Fruit fly (Drosophila melanogaster) whole organism, embryonic: ENCODE results near the gene Sc2.

Experiments
- Aef1 ChIP-seq: fragments of 200-800 bp; sonication (Bioruptor generic); IDR thresholded peaks from 3 replicates; pipeline ENCODE4 v1.3.6; 2022; ENCODE audit warnings: missing biosample characterization, missing genetic modification characterization
- CG10267 ChIP-seq: fragments of 200-800 bp; sonication (Bioruptor generic); optimal IDR thresholded peaks from 2 replicates; lab custom pipeline; 2018; ENCODE audit warnings: missing biosample characterization, mild to moderate bottlenecking, missing genetic modification characterization, moderate library complexity
- CG10431 ChIP-seq: fragments of 200-800 bp; sonication (Bioruptor generic); optimal IDR thresholded peaks from 3 replicates; lab custom pipeline; 2018; ENCODE audit warnings: missing biosample characterization, mild to moderate bottlenecking, missing genetic modification characterization
- CG11695 ChIP-seq: fragments of 200-800 bp; sonication (Bioruptor generic); IDR thresholded peaks from 3 replicates; pipeline ENCODE4 v1.3.6; 2022; ENCODE audit warnings: missing biosample characterization, missing genetic modification characterization
- CG12391 ChIP-seq: fragments of 200-800 bp; sonication (Bioruptor generic); optimal IDR thresholded peaks from 3 replicates; lab custom pipeline; 2018; ENCODE audit warnings: missing biosample characterization, mild to moderate bottlenecking, missing genetic modification characterization, moderate library complexity
- CG13775 ChIP-seq: fragments of 200-800 bp; sonication (Bioruptor generic); optimal IDR thresholded peaks from 3 replicates; lab custom pipeline; 2017; ENCODE audit warnings: missing biosample characterization, mild to moderate bottlenecking, missing genetic modification characterization
- CG14710 ChIP-seq: fragments of 200-800 bp; sonication (Bioruptor generic); optimal IDR thresholded peaks from 3 replicates; lab custom pipeline; 2019; ENCODE audit warnings: missing biosample characterization, mild to moderate bottlenecking, missing genetic modification characterization, moderate library complexity
- CG1647 ChIP-seq: fragments of 200-800 bp; sonication (Bioruptor generic); optimal IDR thresholded peaks from 3 replicates; lab custom pipeline; 2016; ENCODE audit warnings: missing biosample characterization, missing genetic modification characterization
- CG18262 ChIP-seq: fragments of 200-800 bp; optimal IDR thresholded peaks from 3 replicates; lab custom pipeline; 2019; ENCODE audit warnings: missing biosample characterization, mild to moderate bottlenecking, missing genetic modification characterization, moderate library complexity
- CG2202 ChIP-seq: fragments of 200-800 bp; sonication (Bioruptor generic); optimal IDR thresholded peaks from 2 replicates; lab custom pipeline; 2018; ENCODE audit warnings: missing biosample characterization, mild to moderate bottlenecking, missing genetic modification characterization
- CG2712 ChIP-seq: fragments of 200-800 bp; optimal IDR thresholded peaks from 3 replicates; lab custom pipeline; 2019; ENCODE audit warnings: missing biosample characterization, mild to moderate bottlenecking, missing genetic modification characterization, moderate library complexity
- CG30403 ChIP-seq: fragments of 200-800 bp; sonication (Bioruptor generic); optimal IDR thresholded peaks from 3 replicates; lab custom pipeline; 2016; ENCODE audit warnings: missing biosample characterization, missing genetic modification characterization
- CG30431 ChIP-seq: fragments of 200-800 bp; sonication (Bioruptor generic); optimal IDR thresholded peaks from 2 replicates; lab custom pipeline; 2017; ENCODE audit warnings: missing biosample characterization, missing genetic modification characterization
- CG31365 ChIP-seq: fragments of 200-800 bp; sonication (Bioruptor generic); optimal IDR thresholded peaks from 2 replicates; lab custom pipeline; 2018; ENCODE audit warnings: missing biosample characterization, mild to moderate bottlenecking, missing genetic modification characterization
- CG3838 ChIP-seq: fragments of 200-800 bp; sonication (Bioruptor generic); optimal IDR thresholded peaks from 3 replicates; lab custom pipeline; 2016; ENCODE audit warnings: missing biosample characterization, missing genetic modification characterization
- CG5245 ChIP-seq: fragments of 200-800 bp; sonication (Bioruptor generic); optimal IDR thresholded peaks from 3 replicates; lab custom pipeline; 2016; ENCODE audit warnings: missing biosample characterization, missing genetic modification characterization
- CG8290 ChIP-seq, 3 experiments: fragments of 200-800 bp; sonication (Bioruptor generic); optimal IDR thresholded peaks; 2 replicates each; lab custom pipeline; 2016 to 2019; ENCODE audit warnings: missing biosample characterization in 3 of 3, missing genetic modification characterization in 3 of 3, mild to moderate bottlenecking in 2 of 3, moderate library complexity in 1 of 3
- CTCF ChIP-seq: fragments of 200-800 bp; sonication (Bioruptor generic); optimal IDR thresholded peaks from 2 replicates; lab custom pipeline; 2017; ENCODE audit warnings: missing biosample characterization, mild to moderate bottlenecking, missing genetic modification characterization, moderate library complexity
- Chrac-16 ChIP-seq: fragments of 200-800 bp; sonication (Bioruptor generic); optimal IDR thresholded peaks from 3 replicates; lab custom pipeline; 2016; ENCODE audit warnings: missing biosample characterization, missing genetic modification characterization
- Dad ChIP-seq: fragments of 200-800 bp; sonication (Bioruptor generic); optimal IDR thresholded peaks from 3 replicates; lab custom pipeline; 2016; ENCODE audit warnings: missing biosample characterization, missing genetic modification characterization
- Ets65A ChIP-seq: fragments of 200-800 bp; sonication (Bioruptor generic); peaks from one replicate; lab custom pipeline; 2016; ENCODE audit warnings: missing biosample characterization, missing genetic modification characterization
- HLH3B ChIP-seq: fragments of 200-800 bp; sonication (Bioruptor generic); IDR thresholded peaks from 2 replicates; pipeline ENCODE4 v1.3.6; 2022; ENCODE audit warnings: missing biosample characterization, missing genetic modification characterization
- Hr78 ChIP-seq, 2 experiments: fragments of 200-800 bp in 1 of 2; fragments of >200 bp in 1 of 2; sonication (Bioruptor generic) in 1 of 2; optimal IDR thresholded peaks; 2 replicates each; lab custom pipeline; 2017 to 2019; ENCODE audit warnings: missing biosample characterization in 2 of 2, missing genetic modification characterization in 2 of 2, mild to moderate bottlenecking in 1 of 2, moderate library complexity in 1 of 2
- Med ChIP-seq: fragments of 200-800 bp; sonication (Bioruptor generic); peaks from one replicate; lab custom pipeline; 2016; ENCODE audit warnings: missing biosample characterization, missing genetic modification characterization, mild to moderate bottlenecking, inconsistent platforms, moderate library complexity
- NC2α ChIP-seq: fragments of 200-800 bp; sonication (Bioruptor generic); optimal IDR thresholded peaks from 2 replicates; lab custom pipeline; 2016; ENCODE audit warnings: missing biosample characterization, missing genetic modification characterization
- Nf-YC ChIP-seq: fragments of 200-800 bp; optimal IDR thresholded peaks from 3 replicates; lab custom pipeline; 2019; ENCODE audit warnings: missing biosample characterization, mild to moderate bottlenecking, missing genetic modification characterization, moderate library complexity
- Oli ChIP-seq: fragments of 200-800 bp; sonication (Bioruptor generic); optimal IDR thresholded peaks from 2 replicates; lab custom pipeline; 2018; ENCODE audit warnings: missing biosample characterization, mild to moderate bottlenecking, missing genetic modification characterization, moderate library complexity
- Xrp1 ChIP-seq: fragments of 200-800 bp; sonication (Bioruptor generic); IDR thresholded peaks from 2 replicates; pipeline ENCODE4 v1.3.6; 2022; ENCODE audit warnings: missing biosample characterization, missing genetic modification characterization
- ase ChIP-seq: fragments of 200-800 bp; sonication (Bioruptor generic); IDR thresholded peaks from 3 replicates; pipeline ENCODE4 v1.3.6; 2022; ENCODE audit warnings: missing biosample characterization, missing genetic modification characterization
- bigmax ChIP-seq: fragments of 200-800 bp; sonication (Bioruptor generic); optimal IDR thresholded peaks from 2 replicates; lab custom pipeline; 2018; ENCODE audit warnings: missing biosample characterization, mild to moderate bottlenecking, missing genetic modification characterization
- bsh ChIP-seq, 2 experiments: fragments of 200-800 bp; sonication (Bioruptor generic); optimal IDR thresholded peaks; 2 replicates each; lab custom pipeline; 2017 to 2018; ENCODE audit warnings: mild to moderate bottlenecking in 2 of 2, missing biosample characterization in 2 of 2, missing genetic modification characterization in 2 of 2, moderate library complexity in 1 of 2
- chif ChIP-seq, 2 experiments: fragments of 200-800 bp; sonication (Bioruptor generic); optimal IDR thresholded peaks; 3 replicates each; lab custom pipeline; 2016; ENCODE audit warnings: missing biosample characterization in 2 of 2, missing genetic modification characterization in 2 of 2
- crol ChIP-seq: fragments of 200-800 bp; sonication (Bioruptor generic); IDR thresholded peaks from 2 replicates; pipeline ENCODE4 v1.3.6; 2022; ENCODE audit warnings: missing biosample characterization, missing genetic modification characterization
- fd64A ChIP-seq: fragments of 200-800 bp; sonication (Bioruptor generic); optimal IDR thresholded peaks from 3 replicates; lab custom pipeline; 2018; ENCODE audit warnings: missing biosample characterization, mild to moderate bottlenecking, missing genetic modification characterization
- ftz-f1 ChIP-seq: fragments of 200-800 bp; sonication (Bioruptor generic); optimal IDR thresholded peaks from 2 replicates; lab custom pipeline; 2016; ENCODE audit warnings: missing biosample characterization, missing genetic modification characterization
- gcm2 ChIP-seq: fragments of 200-800 bp; sonication (Bioruptor generic); optimal IDR thresholded peaks from 2 replicates; lab custom pipeline; 2016; ENCODE audit warnings: missing biosample characterization, missing genetic modification characterization
- gt ChIP-seq: fragments of 200-800 bp; sonication (Bioruptor generic); IDR thresholded peaks from 2 replicates; pipeline ENCODE4 v1.3.6; 2022; ENCODE audit warnings: missing biosample characterization, missing genetic modification characterization
- ham ChIP-seq: fragments of 200-800 bp; sonication (Bioruptor generic); IDR thresholded peaks from 2 replicates; pipeline ENCODE4 v1.3.6; 2022; ENCODE audit warnings: missing biosample characterization, missing genetic modification characterization
- jigr1 ChIP-seq: fragments of 200-800 bp; sonication (Bioruptor generic); IDR thresholded peaks from 3 replicates; pipeline ENCODE4 v1.3.6; 2022; ENCODE audit warnings: missing biosample characterization, missing genetic modification characterization
- nerfin-1 ChIP-seq: fragments of 200-800 bp; sonication (Bioruptor generic); optimal IDR thresholded peaks from 3 replicates; lab custom pipeline; 2019; ENCODE audit warnings: missing biosample characterization, mild to moderate bottlenecking, missing genetic modification characterization, moderate library complexity
- pnt ChIP-seq: fragments of 200-800 bp; sonication (Bioruptor generic); optimal IDR thresholded peaks from 3 replicates; lab custom pipeline; 2016; ENCODE audit warnings: missing biosample characterization, missing genetic modification characterization
- prd ChIP-seq, 3 experiments: fragments of >200 bp in 2 of 3; fragments of 200-800 bp in 1 of 3; sonication (Bioruptor generic) in 1 of 3; optimal IDR thresholded peaks in 2 of 3; IDR thresholded peaks in 1 of 3; 2 replicates in 2 of 3; 3 replicates in 1 of 3; pipeline versions ENCODE4 v1.3.6 to Lab custom; 2017 to 2022; ENCODE audit warnings: missing biosample characterization in 1 of 3, missing genetic modification characterization in 1 of 3
- pros ChIP-seq: fragments of 200-800 bp; sonication (Bioruptor generic); optimal IDR thresholded peaks from 3 replicates; lab custom pipeline; 2019; ENCODE audit warnings: missing biosample characterization, mild to moderate bottlenecking, missing genetic modification characterization, moderate library complexity
- row ChIP-seq: fragments of 200-800 bp; sonication (Bioruptor generic); IDR thresholded peaks from 3 replicates; pipeline ENCODE4 v1.3.6; 2022; ENCODE audit warnings: missing biosample characterization, missing genetic modification characterization
- seq ChIP-seq: fragments of 200-800 bp; sonication (Bioruptor generic); IDR thresholded peaks from 2 replicates; pipeline ENCODE4 v1.3.6; 2022; ENCODE audit warnings: missing biosample characterization, missing genetic modification characterization
- so ChIP-seq: fragments of 200-800 bp; sonication (Bioruptor generic); IDR thresholded peaks from 3 replicates; pipeline ENCODE4 v1.3.6; 2022; ENCODE audit warnings: missing biosample characterization, missing genetic modification characterization
- sug ChIP-seq: fragments of 200-800 bp; optimal IDR thresholded peaks from 2 replicates; lab custom pipeline; 2019; ENCODE audit warnings: missing biosample characterization, mild to moderate bottlenecking, missing genetic modification characterization, moderate library complexity
- tin ChIP-seq: fragments of 200-800 bp; sonication (Bioruptor generic); optimal IDR thresholded peaks from 3 replicates; lab custom pipeline; 2016; ENCODE audit warnings: missing biosample characterization, missing genetic modification characterization
- trh ChIP-seq: fragments of 200-800 bp; sonication (Bioruptor generic); optimal IDR thresholded peaks from 2 replicates; lab custom pipeline; 2016; ENCODE audit warnings: missing biosample characterization, missing genetic modification characterization
- z ChIP-seq: fragments of 200-800 bp; sonication (Bioruptor generic); IDR thresholded peaks from 3 replicates; pipeline ENCODE4 v1.3.6; 2022; ENCODE audit warnings: missing biosample characterization, missing genetic modification characterization
- zen ChIP-seq: fragments of 200-800 bp; sonication (Bioruptor generic); optimal IDR thresholded peaks from 3 replicates; lab custom pipeline; 2018; ENCODE audit warnings: missing biosample characterization, mild to moderate bottlenecking, missing genetic modification characterization, moderate library complexity

Gene Sc2

dm6 chr3L:3882046-3882445 is 21.2 kb upstream of the Sc2 start (continued):
- TF ChIP-seq bigmax (GFP tag; lab: Kevin White, UChicago) (no peak), CG1647 (no peak), CG30403 (GFP tag; lab: Kevin White, UChicago) (no peak), Dad (no peak), NC2α (GFP tag; lab: Kevin White, UChicago) (no peak), Chrac-16 (peak; percentile 11), Aef1 (GFP tag; lab: Robert Waterston, UW) (no peak), CG2202 (peak; percentile 16), tin (peak; percentile 15), prd (optimal IDR thresholded peaks at IDR 0.05; lab: Kevin White, UChicago) (no peak), prd (GFP tag; IDR thresholded peaks at IDR 0.05; lab: Robert Waterston, UW) (peak; percentile 38; the same call in 1 of the 3 replicates), bsh (GFP tag; optimal IDR thresholded peaks at IDR 0.05; lab: Kevin White, UChicago) (peak in 1 of 2 experiments; percentile 51), CG13775 (GFP tag; lab: Kevin White, UChicago) (peak; percentile 6), Oli (peak; percentile 26), sug (no peak), Xrp1 (GFP tag; lab: Robert Waterston, UW) (peak; percentile 49; the same call in 1 of the 2 replicates), CG18262 (tag; lab: Kevin White, UChicago) (peak; percentile 10), chif (GFP tag; optimal IDR thresholded peaks at IDR 0.05; lab: Kevin White, UChicago) (peak in 1 of 2 experiments; percentile 21), CG10267 (peak; percentile 36), CG12391 (tag; lab: Kevin White, UChicago) (peak; percentile 32), so (GFP tag; lab: Robert Waterston, UW) (no peak), row (0 out of 3 replicates have a peak, but pooled peaks have one; percentile 15), CG30431 (GFP tag; lab: Kevin White, UChicago) (peak; percentile 12), zen (peak; percentile 14), HLH3B (GFP tag; lab: Robert Waterston, UW) (0 out of 2 replicates have a peak, but pooled peaks have one; percentile 9), CG5245 (GFP tag; lab: Kevin White, UChicago) (peak; percentile 18), Med (GFP tag; lab: Kevin White, UChicago) (no peak), CG2712 (tag; lab: Kevin White, UChicago) (peak; percentile 24), CG14710 (tag; lab: Kevin White, UChicago) (peak; percentile 15), jigr1 (GFP tag; lab: Robert Waterston, UW) (no peak), CG8290 (GFP tag; optimal IDR thresholded peaks at IDR 0.05; lab: Kevin White, UChicago) (no peak), CG8290 (tag; optimal IDR thresholded peaks at IDR 0.05; lab: Kevin White, UChicago) (no peak), Hr78 (GFP tag; optimal IDR thresholded peaks at IDR 0.05; lab: Kevin White, UChicago) (no peak)

- TF ChIP-seq nerfin-1 (tag; lab: Kevin White, UChicago) (no peak), CG11695 (GFP tag; lab: Robert Waterston, UW) (no peak), Ets65A (GFP tag; lab: Kevin White, UChicago) (peak; percentile 41), ftz-f1 (GFP tag; lab: Kevin White, UChicago) (no peak), CG3838 (GFP tag; lab: Kevin White, UChicago) (no peak), ase (GFP tag; lab: Robert Waterston, UW) (no peak), CTCF (GFP tag; lab: Kevin White, UChicago) (peak; percentile 74), CG31365 (tag; lab: Kevin White, UChicago) (no peak)
These were observed 17.4 kb upstream of the Sc2 start for dm6 chr3L:3885933-3886332.

dm6 chr3L:3887392-3887791 is 15.9 kb upstream of the Sc2 start:
- TF ChIP-seq seq (GFP tag; lab: Robert Waterston, UW), result peak; percentile 31; the same call in 1 of the 2 replicates
- no peak for TF ChIP-seq pnt (GFP tag; lab: Kevin White, UChicago)
- 0 out of 2 replicates have a peak, but pooled peaks have one; percentile 16 for TF ChIP-seq crol (GFP tag; lab: Robert Waterston, UW)
- TF ChIP-seq fd64A (GFP tag; lab: Kevin White, UChicago), result no peak
- TF ChIP-seq ham, result no peak
- TF ChIP-seq CG10431, result no peak
- TF ChIP-seq z, result 0 out of 3 replicates have a peak, but pooled peaks have one; percentile 14
- no peak for TF ChIP-seq gt (GFP tag; lab: Robert Waterston, UW)
- TF ChIP-seq gcm2 (GFP tag; lab: Kevin White, UChicago), result no peak
- peak; percentile 65 for TF ChIP-seq pros (GFP tag; lab: Kevin White, UChicago)
- TF ChIP-seq Nf-YC, result peak; percentile 63
- TF ChIP-seq trh (GFP tag; lab: Kevin White, UChicago), result no peak
